Worm (Caenorhabditis elegans): Measurements from ENCODE around the gene del-5.
A peak's percentile ranks its signal among the peaks of the same experiment; 100 is the strongest.

The del-5 gene

DNA sequence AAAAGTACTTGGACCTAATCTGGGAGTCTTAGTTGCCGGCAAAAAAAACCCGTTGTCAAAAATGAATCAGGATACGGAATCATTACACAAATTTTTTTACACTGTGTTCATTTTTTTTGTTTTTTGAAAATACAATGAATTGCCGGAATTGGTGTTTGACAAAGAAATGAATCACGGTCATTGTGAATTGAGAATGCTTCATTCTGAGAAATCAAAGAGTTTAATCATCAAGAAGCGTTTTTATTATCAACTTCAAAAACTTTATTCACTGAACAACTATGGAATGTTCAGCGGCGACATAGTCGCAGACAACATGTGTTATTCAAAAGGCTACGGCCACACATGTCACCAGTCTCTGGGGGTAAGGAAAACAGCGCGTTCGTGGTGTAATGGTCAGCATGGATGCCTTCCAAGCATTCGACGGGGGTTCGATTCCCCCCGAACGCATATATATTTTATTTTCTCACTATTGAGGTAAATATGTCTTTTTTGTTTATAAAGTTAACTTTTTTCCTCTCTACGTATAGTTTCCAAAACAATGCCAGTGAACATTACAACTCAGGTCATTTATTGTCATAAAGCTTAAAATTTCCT lies 44.4 kb downstream of the del-5 start, which contains the start of gene nas-10 (continued):
- no peak for TF ChIP-seq unc-130 (GFP tag; optimal IDR thresholded peaks at IDR 0.05)
- peak; percentile 99 for TF ChIP-seq tbp1 (GFP tag; optimal IDR thresholded peaks at IDR 0.05)
- no peak for TF ChIP-seq dpff-1 (tag; optimal IDR thresholded peaks at IDR 0.05)
- no peak for TF ChIP-seq ekl-4 (GFP tag; IDR thresholded peaks at IDR 0.05)
- TF ChIP-seq Y56A3A.18 (GFP tag; IDR thresholded peaks at IDR 0.05): peak; percentile 93
- TF ChIP-seq mxl-1 (tag; optimal IDR thresholded peaks at IDR 0.05): peak; percentile 68
- no peak for TF ChIP-seq nfya-1 (tag; optimal IDR thresholded peaks at IDR 0.05; ENCODE audit: borderline replicate concordance, insufficient read depth)
- peak; percentile 73 for TF ChIP-seq rcor-1 (GFP tag; IDR thresholded peaks at IDR 0.05)
- no peak; the same call in 1 of the 2 replicates for TF ChIP-seq mcd-1 (GFP tag; IDR thresholded peaks at IDR 0.05)
- peak; percentile 47 for TF ChIP-seq K12H6.12 (tag; optimal IDR thresholded peaks at IDR 0.05)
- TF ChIP-seq attf-3 (GFP tag; conservative IDR thresholded peaks at IDR 0.05): no peak
- TF ChIP-seq ztf-25 (GFP tag; IDR thresholded peaks at IDR 0.05): peak; percentile 78; the same call in 1 of the 2 replicates
- no peak for TF ChIP-seq F23B12.7 (tag; optimal IDR thresholded peaks at IDR 0.05; ENCODE audit: insufficient read depth)
- TF ChIP-seq B0261.1 (tag; optimal IDR thresholded peaks at IDR 0.05): peak; percentile 97
- TF ChIP-seq pbrm-1 (GFP tag; IDR thresholded peaks at IDR 0.05): peak; percentile 85
- TF ChIP-seq atf-7 (tag; optimal IDR thresholded peaks at IDR 0.05): peak; percentile 22
- TF ChIP-seq ztf-28 (GFP tag; IDR thresholded peaks at IDR 0.05): 0 out of 2 replicates have a peak, but pooled peaks have one; percentile 59
- 0 out of 2 replicates have a peak, but pooled peaks have one; percentile 10 for TF ChIP-seq lir-1 (GFP tag; conservative IDR thresholded peaks at IDR 0.05)
- peak; percentile 86 for TF ChIP-seq nhr-90 (tag; optimal IDR thresholded peaks at IDR 0.05)
- TF ChIP-seq hmg-20 (GFP tag; IDR thresholded peaks at IDR 0.05): peak; percentile 57; the same call in 1 of the 2 replicates
- TF ChIP-seq let-526 (GFP tag; IDR thresholded peaks at IDR 0.05): peak; percentile 81
- no peak for TF ChIP-seq madf-8 (GFP tag; conservative IDR thresholded peaks at IDR 0.05)
- TF ChIP-seq F57A8.1 (GFP tag; optimal IDR thresholded peaks at IDR 0.05): peak; percentile 4
- TF ChIP-seq sdz-38 (tag; optimal IDR thresholded peaks at IDR 0.05): no peak
- no peak for TF ChIP-seq B0019.2 (GFP tag; conservative IDR thresholded peaks at IDR 0.05)
- peak; percentile 91 for TF ChIP-seq rpc-1 (optimal IDR thresholded peaks at IDR 0.05)
- peak; percentile 96 for TF ChIP-seq rpc-1 (tag; optimal IDR thresholded peaks at IDR 0.05)
- no peak for TF ChIP-seq ama-1 (optimal IDR thresholded peaks at IDR 0.05)
- TF ChIP-seq ama-1 (GFP tag; optimal IDR thresholded peaks at IDR 0.05): no peak
- peak; percentile 40 for TF ChIP-seq ceh-27 (GFP tag; optimal IDR thresholded peaks at IDR 0.05)
- TF ChIP-seq K11D2.4 (GFP tag; IDR thresholded peaks at IDR 0.05): 0 out of 2 replicates have a peak, but pooled peaks have one; percentile 45
- no peak for TF ChIP-seq F33H1.4 (GFP tag; IDR thresholded peaks at IDR 0.05)
- TF ChIP-seq ccch-3 (GFP tag; optimal IDR thresholded peaks at IDR 0.05): peak; percentile 35
- TF ChIP-seq ZK185.1 (tag; optimal IDR thresholded peaks at IDR 0.05; ENCODE audit: poor library complexity, severe bottlenecking): peak; percentile 76
- TF ChIP-seq F55B11.4 (tag; optimal IDR thresholded peaks at IDR 0.05; ENCODE audit: borderline replicate concordance, insufficient read depth): no peak
- peak; percentile 95 for TF ChIP-seq lin-26 (GFP tag; IDR thresholded peaks at IDR 0.05)
- no peak for TF ChIP-seq snpc-1.3 (tag; optimal IDR thresholded peaks at IDR 0.05; ENCODE audit: insufficient read depth)
- TF ChIP-seq ztf-6 (GFP tag; IDR thresholded peaks at IDR 0.05): no peak
- TF ChIP-seq madf-10 (tag; optimal IDR thresholded peaks at IDR 0.05): peak; percentile 83
- peak; percentile 87 to 91 for TF ChIP-seq rec-8 (tag; optimal IDR thresholded peaks at IDR 0.05)
- TF ChIP-seq F10E7.11 (tag; optimal IDR thresholded peaks at IDR 0.05): no peak
- TF ChIP-seq hmg-1.2 (GFP tag; IDR thresholded peaks at IDR 0.05): peak; percentile 84
- 0 out of 2 replicates have a peak, but pooled peaks have one; percentile 63 for TF ChIP-seq egl-18 (GFP tag; IDR thresholded peaks at IDR 0.05)
- TF ChIP-seq nhr-179 (tag; optimal IDR thresholded peaks at IDR 0.05): peak; percentile 64
- peak; percentile 88 for TF ChIP-seq egl-44 (GFP tag; IDR thresholded peaks at IDR 0.05)
- TF ChIP-seq F37B4.10 (GFP tag; IDR thresholded peaks at IDR 0.05): no peak

All from whole organism, young adult.